Fruit fly (Drosophila melanogaster): ENCODE data around the gene CG13085.

DNA sequence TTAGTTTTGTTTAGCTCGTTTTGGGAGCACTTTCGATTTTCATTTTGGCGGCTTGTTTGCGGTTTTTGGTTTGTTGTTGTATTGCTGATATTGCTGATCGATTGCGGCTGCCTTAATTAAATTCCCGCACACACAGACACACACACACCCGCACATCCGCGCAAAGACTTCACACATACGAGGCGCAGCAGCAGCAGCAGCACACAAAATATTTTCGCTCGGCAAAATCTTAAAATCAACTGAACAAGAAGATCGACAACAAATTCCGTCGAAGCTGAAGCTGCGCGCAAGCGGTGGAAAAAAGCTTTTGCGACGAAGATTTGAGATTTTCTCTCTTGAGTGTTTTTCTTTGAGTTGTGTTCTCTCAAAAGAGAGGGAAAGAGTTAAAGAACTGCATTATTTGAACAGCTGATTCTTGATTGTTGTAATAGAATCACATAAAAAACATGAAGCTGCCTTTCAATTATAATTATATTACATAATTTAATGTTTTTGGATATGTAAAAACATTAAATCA lies 9.6 kb upstream of the CG13085 start:
- TF ChIP-seq CTCF (optimal IDR thresholded peaks at IDR 0.05) (no peak), CG8478 (optimal IDR thresholded peaks at IDR 0.05) (no peak)
